Fruit fly (Drosophila melanogaster) whole organism, adult: ENCODE results near the gene CG33764.

Experiments used
- CG11617 ChIP-seq: fragments of 200-800 bp; sonication (Bioruptor generic); optimal IDR thresholded peaks from 2 replicates; lab custom pipeline; 2017; ENCODE audit warnings: mild to moderate bottlenecking, missing biosample characterization, missing genetic modification reagents, missing genetic modification characterization
- CG12768 ChIP-seq: fragments of 200-800 bp; sonication (Bioruptor generic); optimal IDR thresholded peaks from 2 replicates; lab custom pipeline; 2017; ENCODE audit warnings: missing biosample characterization, missing genetic modification characterization, mild to moderate bottlenecking, moderate library complexity, missing genetic modification reagents
- CG14711 ChIP-seq: fragments of 200-800 bp; sonication (Bioruptor generic); optimal IDR thresholded peaks from 2 replicates; lab custom pipeline; 2018; ENCODE audit warnings: missing biosample characterization, mild to moderate bottlenecking, missing genetic modification characterization, moderate library complexity
- CG1620 ChIP-seq: fragments of 200-800 bp; sonication (Bioruptor generic); optimal IDR thresholded peaks from 2 replicates; lab custom pipeline; 2016; ENCODE audit warnings: missing biosample characterization, missing genetic modification characterization
- CG33017 ChIP-seq: fragments of 200-800 bp; sonication (Bioruptor generic); optimal IDR thresholded peaks from 2 replicates; lab custom pipeline; 2018; ENCODE audit warnings: missing biosample characterization, mild to moderate bottlenecking, missing genetic modification characterization, moderate library complexity
- CG5204 ChIP-seq: fragments of 200-800 bp; sonication (Bioruptor generic); optimal IDR thresholded peaks from 2 replicates; lab custom pipeline; 2016; ENCODE audit warnings: missing biosample characterization, missing genetic modification characterization
- CG7045 ChIP-seq: fragments of 200-800 bp; sonication (Bioruptor generic); optimal IDR thresholded peaks from 2 replicates; lab custom pipeline; 2017; ENCODE audit warnings: missing biosample characterization, mild to moderate bottlenecking, missing genetic modification characterization
- CG7101 ChIP-seq: fragments of 200-800 bp; sonication (Bioruptor generic); optimal IDR thresholded peaks from 2 replicates; lab custom pipeline; 2018; ENCODE audit warnings: missing biosample characterization, mild to moderate bottlenecking, missing genetic modification characterization, moderate library complexity
- Clk ChIP-seq: fragments of 200-800 bp; sonication (Bioruptor generic); optimal IDR thresholded peaks from 2 replicates; lab custom pipeline; 2017; ENCODE audit warnings: missing biosample characterization, missing genetic modification characterization
- Crg-1 ChIP-seq: fragments of 200-800 bp; sonication (Bioruptor generic); optimal IDR thresholded peaks from 2 replicates; lab custom pipeline; 2016; ENCODE audit warnings: missing biosample characterization, missing genetic modification characterization
- Hr96 ChIP-seq: fragments of 200-800 bp; sonication (Bioruptor generic); optimal IDR thresholded peaks from 2 replicates; lab custom pipeline; 2016; ENCODE audit warnings: missing biosample characterization, missing genetic modification characterization
- Mnt ChIP-seq: fragments of 200-800 bp; sonication (Bioruptor generic); optimal IDR thresholded peaks from 2 replicates; lab custom pipeline; 2016; ENCODE audit warnings: missing biosample characterization, mild to moderate bottlenecking, missing genetic modification characterization
- bab1 ChIP-seq: fragments of 200-800 bp; sonication (Bioruptor generic); optimal IDR thresholded peaks from 3 replicates; lab custom pipeline; 2019; ENCODE audit warnings: missing biosample characterization, mild to moderate bottlenecking, missing genetic modification characterization, moderate library complexity
- cic ChIP-seq: fragments of 200-800 bp; sonication (Bioruptor generic); optimal IDR thresholded peaks from 2 replicates; lab custom pipeline; 2017; ENCODE audit warnings: missing biosample characterization, mild to moderate bottlenecking, missing genetic modification characterization, moderate library complexity
- cnc ChIP-seq, 2 experiments: fragments of >200 bp; optimal IDR thresholded peaks; 2 replicates each; lab custom pipeline; 2017
- kay ChIP-seq: fragments of 200-800 bp; sonication (Bioruptor generic); peaks from one replicate; lab custom pipeline; 2016; ENCODE audit warnings: missing biosample characterization, missing genetic modification characterization, borderline replicate concordance
- ovo ChIP-seq: fragments of 200-800 bp; sonication (Bioruptor generic); optimal IDR thresholded peaks from 2 replicates; lab custom pipeline; 2016; ENCODE audit warnings: missing biosample characterization, missing genetic modification characterization
- pad ChIP-seq: fragments of 200-800 bp; sonication (Bioruptor generic); optimal IDR thresholded peaks from 3 replicates; lab custom pipeline; 2017; ENCODE audit warnings: missing biosample characterization, missing genetic modification characterization, mild to moderate bottlenecking, moderate library complexity, missing genetic modification reagents
- tj ChIP-seq: fragments of 200-800 bp; sonication (Bioruptor generic); optimal IDR thresholded peaks from 3 replicates; lab custom pipeline; 2017; ENCODE audit warnings: missing biosample characterization, mild to moderate bottlenecking, missing genetic modification characterization, moderate library complexity
- toe ChIP-seq: fragments of 200-800 bp; sonication (Bioruptor generic); optimal IDR thresholded peaks from 2 replicates; lab custom pipeline; 2016; ENCODE audit warnings: missing biosample characterization, missing genetic modification characterization

The CG33764 gene

dm6 chr3L:4220679-4221078 lies 46.6 kb downstream of the CG33764 start:
- TF ChIP-seq cnc (optimal IDR thresholded peaks at IDR 0.05; lab: Kevin White, UChicago) = no peak
- TF ChIP-seq pad (GFP tag; lab: Kevin White, UChicago) = no peak
- TF ChIP-seq CG12768 (GFP tag; lab: Kevin White, UChicago) = no peak
- TF ChIP-seq CG1620 = no peak
- no peak for TF ChIP-seq CG7045 (GFP tag; lab: Kevin White, UChicago)
- no peak for TF ChIP-seq toe (GFP tag; lab: Kevin White, UChicago)
- TF ChIP-seq tj (GFP tag; lab: Kevin White, UChicago) = peak; percentile 71

DNA sequence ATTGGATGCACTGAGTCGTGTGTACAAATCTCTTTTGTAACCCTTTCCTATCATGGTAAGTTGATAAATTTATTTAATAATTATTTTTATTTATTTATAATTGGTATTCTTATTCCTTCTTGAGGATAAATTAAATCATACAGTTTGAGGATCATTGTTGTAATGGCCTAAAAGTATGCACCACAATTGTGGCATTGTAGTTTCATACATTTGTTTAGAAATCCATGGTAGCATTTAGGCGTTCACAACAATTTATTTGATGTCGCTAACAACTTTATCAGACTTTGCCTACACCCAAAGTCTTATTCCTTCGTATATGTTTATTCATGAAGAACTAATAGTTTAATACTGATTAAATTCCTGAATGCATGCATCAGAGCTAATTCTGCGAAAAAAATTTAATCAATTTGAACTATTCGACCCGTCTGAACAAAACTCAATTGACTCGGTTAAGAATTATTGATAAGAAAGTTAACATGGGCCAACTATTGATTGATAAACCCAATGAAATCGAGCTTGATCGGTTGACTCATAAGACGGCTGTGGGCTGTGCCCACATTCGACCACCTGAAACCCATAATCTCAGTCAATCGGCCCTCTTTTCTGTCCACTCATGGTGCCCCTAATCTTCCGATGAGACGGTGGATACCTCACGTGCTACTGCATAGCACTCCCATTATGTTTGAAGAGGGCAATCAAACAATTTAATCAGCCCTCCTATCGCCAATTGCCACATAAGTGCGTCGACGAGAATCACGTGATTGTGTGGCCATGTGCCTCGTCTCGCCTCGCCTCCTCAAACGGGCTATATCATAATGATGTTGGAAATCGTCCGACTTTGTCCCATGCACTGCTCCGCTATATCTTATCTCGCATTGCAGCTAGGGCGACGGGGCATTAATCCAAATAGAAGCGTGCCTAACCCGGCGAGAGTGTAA lies 47.7 kb downstream of the CG33764 start:
- TF ChIP-seq Mnt (no peak), CG1620 (no peak), cic (peak; percentile 59), CG14711 (tag; lab: Kevin White, UChicago) (no peak), Crg-1 (GFP tag; lab: Kevin White, UChicago) (no peak), bab1 (GFP tag; lab: Kevin White, UChicago) (no peak), cnc (optimal IDR thresholded peaks at IDR 0.05; lab: Kevin White, UChicago) (peak in 1 of 2 experiments; percentile 47), CG12768 (GFP tag; lab: Kevin White, UChicago) (peak; percentile 23), toe (GFP tag; lab: Kevin White, UChicago) (no peak), tj (GFP tag; lab: Kevin White, UChicago) (no peak), Hr96 (GFP tag; lab: Kevin White, UChicago) (no peak), kay (peak; percentile 73), ovo (GFP tag; lab: Kevin White, UChicago) (no peak), CG33017 (tag; lab: Kevin White, UChicago) (peak; percentile 8), Clk (no peak), CG7045 (GFP tag; lab: Kevin White, UChicago) (no peak), CG5204 (GFP tag; lab: Kevin White, UChicago) (no peak), CG11617 (GFP tag; lab: Kevin White, UChicago) (no peak), CG7101 (tag; lab: Kevin White, UChicago) (no peak)
